Worm (Caenorhabditis elegans) whole organism, young adult: Measurements from ENCODE around the gene K08D12.3.

ENCODE experiments used
- F10E7.11 ChIP-seq: sonication (generic microtip); optimal IDR thresholded peaks from 2 replicates; lab custom pipeline; 2017; ENCODE audit warnings: mild to moderate bottlenecking, missing genetic modification characterization, moderate library complexity, missing compliant biosample characterization
- F37B4.10 ChIP-seq: fragments of 200-800 bp; sonication (Bioruptor generic); IDR thresholded peaks from 2 replicates; pipeline ENCODE4 v1.3.6; 2022; ENCODE audit warnings: missing genetic modification characterization, missing compliant biosample characterization
- T26A5.8 ChIP-seq: sonication (generic microtip); optimal IDR thresholded peaks from 2 replicates; lab custom pipeline; 2016; ENCODE audit warnings: missing genetic modification characterization, missing compliant biosample characterization
- die-1 ChIP-seq: sonication (generic microtip); optimal IDR thresholded peaks from 2 replicates; lab custom pipeline; 2016; ENCODE audit warnings: missing genotype, mild to moderate bottlenecking, missing genetic modification characterization, missing compliant biosample characterization
- egl-18 ChIP-seq: fragments of 200-800 bp; sonication (Bioruptor generic); IDR thresholded peaks from 2 replicates; pipeline ENCODE4 v1.3.6; 2022; ENCODE audit warnings: missing genetic modification reagents, missing genetic modification characterization, missing compliant biosample characterization
- sea-2 ChIP-seq: fragments of 200-800 bp; sonication (Bioruptor generic); IDR thresholded peaks from 2 replicates; pipeline ENCODE4 v1.3.6; 2022; ENCODE audit warnings: missing genetic modification characterization, missing compliant biosample characterization
- snpc-3.4 ChIP-seq: sonication (generic microtip); optimal IDR thresholded peaks from 2 replicates; lab custom pipeline; 2017; ENCODE audit warnings: missing genetic modification characterization, mild to moderate bottlenecking, missing compliant biosample characterization, antibody characterized with exemption, moderate library complexity, missing genotype, missing genetic modification reagents
- snpc-4 ChIP-seq, 5 experiments: fragments of 150-350 bp in 1 of 5; sonication (generic microtip) in 4 of 5; optimal IDR thresholded peaks; 2 replicates each; lab custom pipeline; 2014 to 2018; ENCODE audit warnings: missing genetic modification characterization in 5 of 5, missing biosample characterization in 3 of 5, antibody characterized with exemption in 2 of 5, mild to moderate bottlenecking in 2 of 5, missing compliant biosample characterization in 2 of 5, missing genotype in 2 of 5, moderate library complexity in 2 of 5, missing genetic modification reagents in 1 of 5
- unc-62 ChIP-seq: fragments of 150-350 bp; optimal IDR thresholded peaks from 2 replicates; lab custom pipeline; 2014; ENCODE audit warnings: missing biosample characterization, missing genetic modification reagents, missing genetic modification characterization

DNA sequence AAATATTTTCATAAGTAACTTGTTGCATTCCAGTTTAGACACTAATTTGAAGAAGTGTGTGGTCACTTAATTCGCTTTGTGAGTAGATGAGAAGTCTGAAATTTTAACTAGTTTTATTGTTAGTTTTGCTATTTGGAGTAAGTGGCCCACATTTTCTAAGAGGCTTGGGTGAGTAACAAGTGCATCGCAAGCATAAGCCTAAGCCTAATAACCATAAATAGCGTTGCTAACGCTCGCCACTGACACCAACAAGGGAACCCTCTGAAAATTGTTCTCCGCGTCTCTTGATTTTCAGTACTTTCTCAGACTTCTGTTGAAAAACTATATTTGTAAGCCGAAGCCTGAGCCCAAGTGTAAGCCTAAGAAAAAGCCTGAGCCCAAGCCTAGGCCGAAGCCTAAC, 14.2 kb downstream of the K08D12.3 start, which contains the start of gene epic-3:
- TF ChIP-seq F37B4.10 (GFP tag; lab: Robert Waterston, UW) (no peak), egl-18 (GFP tag; lab: Robert Waterston, UW) (no peak), unc-62 (no peak), F10E7.11 (tag; lab: Kevin White, UChicago) (no peak), snpc-3.4 (tag; lab: Kevin White, UChicago) (no peak), snpc-4 (GFP tag; optimal IDR thresholded peaks at IDR 0.05; lab: Kevin White, UChicago) (no peak), snpc-4 (tag; optimal IDR thresholded peaks at IDR 0.05; lab: Kevin White, UChicago) (no peak), die-1 (tag; lab: Kevin White, UChicago) (no peak), T26A5.8 (tag; lab: Kevin White, UChicago) (no peak), sea-2 (GFP tag; lab: Robert Waterston, UW) (no peak)
